Worm (Caenorhabditis elegans): ENCODE data around the gene exos-8.

ce11 chrII:6698784-6699183 lies 42.7 kb upstream of the exos-8 start, which contains the start of gene C18H9.1:
- TF ChIP-seq W03F9.2 (tag; optimal IDR thresholded peaks at IDR 0.05) (no peak), him-1 (tag; optimal IDR thresholded peaks at IDR 0.05) (no peak), dao-5 (tag; optimal IDR thresholded peaks at IDR 0.05) (no peak)
